Fruit fly (Drosophila melanogaster): ENCODE data around the gene chrb.

dm6 chr3L:11487327-11487973, at the start of gene chrb:
- TF ChIP-seq insv (optimal IDR thresholded peaks at IDR 0.05) (no peak), psq (optimal IDR thresholded peaks at IDR 0.05) (no peak)

Data from Kc167 (cell line).